Fruit fly (Drosophila melanogaster): Measurements from ENCODE around the gene CG10958.

CG10958 gene

DNA sequence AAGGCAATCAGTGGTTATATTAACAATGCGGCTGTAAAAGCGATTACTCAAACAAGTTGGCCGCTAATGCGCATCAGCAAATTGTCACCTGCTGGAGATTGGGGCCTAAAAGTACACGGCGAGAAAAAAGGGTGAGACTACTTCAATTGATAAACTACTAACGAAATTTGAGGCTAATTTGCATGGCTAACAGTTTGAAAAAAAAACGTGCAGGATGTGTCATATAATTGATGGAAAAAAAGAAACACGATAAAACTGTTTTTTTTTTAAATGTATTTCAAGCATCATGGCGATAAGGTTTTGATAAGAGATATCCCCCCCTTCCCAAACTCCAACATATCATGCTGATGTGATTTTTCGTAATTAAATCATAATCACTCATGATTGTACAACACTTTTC lies 19.4 kb upstream of the CG10958 start (continued):
- TF ChIP-seq bsh (GFP tag; optimal IDR thresholded peaks at IDR 0.05) (no peak), H2.0 (GFP tag; IDR thresholded peaks at IDR 0.05) (no peak), repo (GFP tag; optimal IDR thresholded peaks at IDR 0.05) (no peak), CG5180 (GFP tag; optimal IDR thresholded peaks at IDR 0.05) (no peak), MBD-R2 (GFP tag; IDR thresholded peaks at IDR 0.05) (peak; percentile 29; the same call in 1 of the 2 replicates), aop (GFP tag; IDR thresholded peaks at IDR 0.05) (no peak), sqz (GFP tag; optimal IDR thresholded peaks at IDR 0.05) (no peak), CG9609 (GFP tag; optimal IDR thresholded peaks at IDR 0.05) (no peak), CG4707 (GFP tag; optimal IDR thresholded peaks at IDR 0.05) (no peak), ATbp (GFP tag; optimal IDR thresholded peaks at IDR 0.05) (no peak), gfzf (GFP tag; optimal IDR thresholded peaks at IDR 0.05) (no peak), Vsx1 (GFP tag; optimal IDR thresholded peaks at IDR 0.05) (no peak), ham (GFP tag; IDR thresholded peaks at IDR 0.05) (0 out of 2 replicates have a peak, but pooled peaks have one; percentile 14), CG31441 (GFP tag; IDR thresholded peaks at IDR 0.05) (no peak), Poxn (GFP tag; IDR thresholded peaks at IDR 0.05) (0 out of 2 replicates have a peak, but pooled peaks have one; percentile 11), lab (GFP tag; optimal IDR thresholded peaks at IDR 0.05) (peak; percentile 69), CG7745 (tag; optimal IDR thresholded peaks at IDR 0.05) (no peak), Abd-B (GFP tag; optimal IDR thresholded peaks at IDR 0.05) (peak; percentile 42), run (tag; optimal IDR thresholded peaks at IDR 0.05) (no peak), E2f1 (GFP tag; IDR thresholded peaks at IDR 0.05) (no peak), Scr (GFP tag; IDR thresholded peaks at IDR 0.05; ENCODE audit: partially characterized antibody) (no peak), Gsc (GFP tag; IDR thresholded peaks at IDR 0.05) (no peak), Asciz (GFP tag; optimal IDR thresholded peaks at IDR 0.05) (no peak), CG18764 (GFP tag; optimal IDR thresholded peaks at IDR 0.05) (no peak), unpg (GFP tag; optimal IDR thresholded peaks at IDR 0.05) (peak; percentile 30), pnt (GFP tag; optimal IDR thresholded peaks at IDR 0.05) (no peak), HLH4C (GFP tag; IDR thresholded peaks at IDR 0.05; ENCODE audit: partially characterized antibody) (no peak), HLH54F (GFP tag; optimal IDR thresholded peaks at IDR 0.05) (no peak), CG12236 (GFP tag; optimal IDR thresholded peaks at IDR 0.05) (no peak), schlank (tag; optimal IDR thresholded peaks at IDR 0.05) (peak; percentile 20), CG8290 (GFP tag; optimal IDR thresholded peaks at IDR 0.05) (no peak), CG8290 (tag; optimal IDR thresholded peaks at IDR 0.05) (peak in 1 of 2 experiments; percentile 5), gcm2 (GFP tag; optimal IDR thresholded peaks at IDR 0.05) (no peak), CG17568 (GFP tag; optimal IDR thresholded peaks at IDR 0.05) (no peak), CG8359 (GFP tag; optimal IDR thresholded peaks at IDR 0.05; ENCODE audit: borderline replicate concordance) (no peak), HmgD (GFP tag; optimal IDR thresholded peaks at IDR 0.05) (no peak), amos (GFP tag; IDR thresholded peaks at IDR 0.05; ENCODE audit: partially characterized antibody) (no peak), CG10565 (GFP tag; optimal IDR thresholded peaks at IDR 0.05) (no peak), CG17328 (GFP tag; IDR thresholded peaks at IDR 0.05) (no peak), CG15601 (tag; optimal IDR thresholded peaks at IDR 0.05) (no peak), CrebB (tag; optimal IDR thresholded peaks at IDR 0.05) (no peak), CG10654 (GFP tag; optimal IDR thresholded peaks at IDR 0.05) (no peak), CG4617 (GFP tag; optimal IDR thresholded peaks at IDR 0.05; ENCODE audit: borderline replicate concordance) (no peak), CG10431 (GFP tag; optimal IDR thresholded peaks at IDR 0.05) (no peak), Xbp1 (GFP tag; optimal IDR thresholded peaks at IDR 0.05) (peak; percentile 34), HHEX (GFP tag; optimal IDR thresholded peaks at IDR 0.05) (peak; percentile 44), CG10321 (GFP tag; IDR thresholded peaks at IDR 0.05) (no peak), Fer2 (tag; optimal IDR thresholded peaks at IDR 0.05) (no peak), Atf-2 (GFP tag; optimal IDR thresholded peaks at IDR 0.05) (no peak), sob (GFP tag; IDR thresholded peaks at IDR 0.05) (no peak), CG13123 (GFP tag; optimal IDR thresholded peaks at IDR 0.05) (no peak)

Measured in whole organism, embryonic.